Comparison of ENCODE assay signal across 1 fruit fly cellular context in genomic region chr3R:16221359-16222299, dm6.
TF ChIP-seq lines count a peak whose summit lies in the region.

No protein-coding gene starts in this region.

TF ChIP-seq in whole organism, embryonic, 481 proteins besides CTCF, POLR2A, EP300 and RAD21 (continued from another document and continues in another):
- no peak for TF ChIP-seq prd (optimal IDR thresholded peaks at IDR 0.05; lab: Kevin White, UChicago)
- peak; percentile 79 for TF ChIP-seq prd (GFP tag; IDR thresholded peaks at IDR 0.05; lab: Robert Waterston, UW)
- TF ChIP-seq klu (GFP tag; IDR thresholded peaks at IDR 0.05; lab: Robert Waterston, UW), result no peak
- TF ChIP-seq gcm2 (GFP tag; optimal IDR thresholded peaks at IDR 0.05; lab: Kevin White, UChicago), result peak; percentile 52
- TF ChIP-seq CG13287 (GFP tag; IDR thresholded peaks at IDR 0.05; lab: Robert Waterston, UW; ENCODE audit: partially characterized antibody), result no peak
- peak; percentile 66 for TF ChIP-seq CG6254 (GFP tag; optimal IDR thresholded peaks at IDR 0.05; lab: Kevin White, UChicago)
- TF ChIP-seq tup (GFP tag; optimal IDR thresholded peaks at IDR 0.05; lab: Kevin White, UChicago), result peak; percentile 22
- TF ChIP-seq CG9932 (GFP tag; IDR thresholded peaks at IDR 0.05; lab: Robert Waterston, UW), result peak; percentile 69
- peak; percentile 92 for TF ChIP-seq onecut (GFP tag; IDR thresholded peaks at IDR 0.05; lab: Robert Waterston, UW)
- peak; percentile 78 for TF ChIP-seq CG18764 (GFP tag; optimal IDR thresholded peaks at IDR 0.05; lab: Kevin White, UChicago)
- peak in 1 of 2 experiments; percentile 79 for TF ChIP-seq Dfd (GFP tag; optimal IDR thresholded peaks at IDR 0.05; lab: Kevin White, UChicago)
- peak; percentile 16; the same call in 1 of the 2 replicates for TF ChIP-seq ham (GFP tag; IDR thresholded peaks at IDR 0.05; lab: Robert Waterston, UW)
- TF ChIP-seq Elba2 (GFP tag; optimal IDR thresholded peaks at IDR 0.05; lab: Kevin White, UChicago), result no peak
- peak; percentile 23; the same call in 1 of the 2 replicates for TF ChIP-seq GATAe (GFP tag; conservative IDR thresholded peaks at IDR 0.05; lab: Robert Waterston, UW)
- TF ChIP-seq CG12942 (GFP tag; optimal IDR thresholded peaks at IDR 0.05; lab: Kevin White, UChicago), result peak; percentile 83
- peak; percentile 68; the same call in 1 of the 2 replicates for TF ChIP-seq ranshi (GFP tag; IDR thresholded peaks at IDR 0.05; lab: Robert Waterston, UW)
- TF ChIP-seq tap (tag; optimal IDR thresholded peaks at IDR 0.05; lab: Kevin White, UChicago), result peak; percentile 86
- peak; percentile 80 for TF ChIP-seq H15 (GFP tag; IDR thresholded peaks at IDR 0.05; lab: Robert Waterston, UW)
- TF ChIP-seq CG30431 (GFP tag; optimal IDR thresholded peaks at IDR 0.05; lab: Kevin White, UChicago), result peak; percentile 90
- TF ChIP-seq HLH54F (GFP tag; optimal IDR thresholded peaks at IDR 0.05; lab: Kevin White, UChicago), result no peak
- TF ChIP-seq fu2 (GFP tag; optimal IDR thresholded peaks at IDR 0.05; lab: Kevin White, UChicago), result no peak
- peak; percentile 1 for TF ChIP-seq CG9797 (GFP tag; optimal IDR thresholded peaks at IDR 0.05; lab: Kevin White, UChicago)
- peak; percentile 92 for TF ChIP-seq Asciz (GFP tag; optimal IDR thresholded peaks at IDR 0.05; lab: Kevin White, UChicago)
- peak; percentile 90 for TF ChIP-seq sug (tag; optimal IDR thresholded peaks at IDR 0.05; lab: Kevin White, UChicago)
- TF ChIP-seq CG8089 (GFP tag; optimal IDR thresholded peaks at IDR 0.05; lab: Kevin White, UChicago), result no peak
- no peak for TF ChIP-seq CG7786 (GFP tag; optimal IDR thresholded peaks at IDR 0.05; lab: Kevin White, UChicago)
- peak; percentile 80 for TF ChIP-seq CG14441 (GFP tag; IDR thresholded peaks at IDR 0.05; lab: Robert Waterston, UW)
- peak; percentile 80 for TF ChIP-seq Ptx1 (GFP tag; IDR thresholded peaks at IDR 0.05; lab: Robert Waterston, UW)
- no peak for TF ChIP-seq schlank (tag; optimal IDR thresholded peaks at IDR 0.05; lab: Kevin White, UChicago)
- peak; percentile 77 for TF ChIP-seq run (tag; optimal IDR thresholded peaks at IDR 0.05; lab: Kevin White, UChicago)
- TF ChIP-seq sna (GFP tag; IDR thresholded peaks at IDR 0.05; lab: Robert Waterston, UW; ENCODE audit: partially characterized antibody), result 0 out of 2 replicates have a peak, but pooled peaks have one; percentile 16
- TF ChIP-seq CG5245 (GFP tag; optimal IDR thresholded peaks at IDR 0.05; lab: Kevin White, UChicago), result peak; percentile 73
- TF ChIP-seq disco-r (GFP tag; optimal IDR thresholded peaks at IDR 0.05; lab: Kevin White, UChicago), result no peak
- no peak for TF ChIP-seq h (optimal IDR thresholded peaks at IDR 0.05; lab: Kevin White, UChicago)
- TF ChIP-seq row (GFP tag; IDR thresholded peaks at IDR 0.05; lab: Robert Waterston, UW), result peak; percentile 81
- TF ChIP-seq twi (tag; optimal IDR thresholded peaks at IDR 0.05; lab: Kevin White, UChicago), result peak; percentile 94
- peak; percentile 79 for TF ChIP-seq unpg (GFP tag; optimal IDR thresholded peaks at IDR 0.05; lab: Kevin White, UChicago)
- TF ChIP-seq CG11085 (GFP tag; IDR thresholded peaks at IDR 0.05; lab: Robert Waterston, UW), result 0 out of 2 replicates have a peak, but pooled peaks have one; percentile 6
- peak; percentile 15 for TF ChIP-seq Ets97D (GFP tag; optimal IDR thresholded peaks at IDR 0.05; lab: Kevin White, UChicago)
- 0 out of 2 replicates have a peak, but pooled peaks have one; percentile 41 for TF ChIP-seq Poxn (GFP tag; IDR thresholded peaks at IDR 0.05; lab: Robert Waterston, UW)
- peak; percentile 64 for TF ChIP-seq ap (GFP tag; IDR thresholded peaks at IDR 0.05; lab: Robert Waterston, UW)
- TF ChIP-seq p53 (GFP tag; optimal IDR thresholded peaks at IDR 0.05; lab: Kevin White, UChicago), result no peak
- peak; percentile 70 for TF ChIP-seq trh (GFP tag; optimal IDR thresholded peaks at IDR 0.05; lab: Kevin White, UChicago)
- no peak for TF ChIP-seq pho (GFP tag; optimal IDR thresholded peaks at IDR 0.05; lab: Kevin White, UChicago)
- peak; percentile 72; the same call in 2 of the 3 replicates for TF ChIP-seq CG11093 (GFP tag; IDR thresholded peaks at IDR 0.05; lab: Robert Waterston, UW)
- peak; percentile 19 for TF ChIP-seq pros (GFP tag; optimal IDR thresholded peaks at IDR 0.05; lab: Kevin White, UChicago)
- peak; percentile 77 for TF ChIP-seq ab (GFP tag; optimal IDR thresholded peaks at IDR 0.05; lab: Kevin White, UChicago)
- peak; percentile 95 for TF ChIP-seq CG7839 (tag; optimal IDR thresholded peaks at IDR 0.05; lab: Kevin White, UChicago)
- peak; percentile 77 for TF ChIP-seq CG6813 (GFP tag; optimal IDR thresholded peaks at IDR 0.05; lab: Kevin White, UChicago)
- peak; percentile 97 for TF ChIP-seq CG9437 (GFP tag; optimal IDR thresholded peaks at IDR 0.05; lab: Kevin White, UChicago)
- TF ChIP-seq ase (GFP tag; IDR thresholded peaks at IDR 0.05; lab: Robert Waterston, UW), result peak; percentile 51; the same call in 1 of the 3 replicates
- no peak for TF ChIP-seq bowl (GFP tag; IDR thresholded peaks at IDR 0.05; lab: Robert Waterston, UW)
- peak; percentile 37 for TF ChIP-seq CG14050 (GFP tag; IDR thresholded peaks at IDR 0.05; lab: Robert Waterston, UW)
- TF ChIP-seq yki (optimal IDR thresholded peaks at IDR 0.05; lab: Kevin White, UChicago), result no peak
- peak; percentile 58 for TF ChIP-seq exex (tag; optimal IDR thresholded peaks at IDR 0.05; lab: Kevin White, UChicago)
- TF ChIP-seq sr (GFP tag; IDR thresholded peaks at IDR 0.05; lab: Robert Waterston, UW), result peak; percentile 15; the same call in 2 of the 3 replicates
- peak; percentile 65 for TF ChIP-seq sob (GFP tag; IDR thresholded peaks at IDR 0.05; lab: Robert Waterston, UW)
- TF ChIP-seq chinmo (GFP tag; IDR thresholded peaks at IDR 0.05; lab: Robert Waterston, UW; ENCODE audit: partially characterized antibody), result peak; percentile 97
- peak; percentile 18 for TF ChIP-seq NC2β (GFP tag; optimal IDR thresholded peaks at IDR 0.05; lab: Kevin White, UChicago)
- TF ChIP-seq CG6689 (GFP tag; IDR thresholded peaks at IDR 0.05; lab: Robert Waterston, UW), result peak; percentile 85
- peak; percentile 95 for TF ChIP-seq CG2712 (tag; optimal IDR thresholded peaks at IDR 0.05; lab: Kevin White, UChicago)
- peak in 1 of 2 experiments; percentile 49 for TF ChIP-seq crp (GFP tag; optimal IDR thresholded peaks at IDR 0.05; lab: Kevin White, UChicago)
- peak; percentile 35 to 79 for TF ChIP-seq dpn (GFP tag; optimal IDR thresholded peaks at IDR 0.05; lab: Kevin White, UChicago)
- TF ChIP-seq CG8765 (GFP tag; IDR thresholded peaks at IDR 0.05; lab: Robert Waterston, UW), result peak; percentile 40; the same call in 1 of the 2 replicates
- no peak for TF ChIP-seq TFAM (GFP tag; optimal IDR thresholded peaks at IDR 0.05; lab: Kevin White, UChicago)
- TF ChIP-seq fd64A (GFP tag; optimal IDR thresholded peaks at IDR 0.05; lab: Kevin White, UChicago), result no peak
- TF ChIP-seq insv (GFP tag; optimal IDR thresholded peaks at IDR 0.05; lab: Kevin White, UChicago), result peak in 1 of 2 experiments; percentile 77
- peak; percentile 57 for TF ChIP-seq cwo (GFP tag; optimal IDR thresholded peaks at IDR 0.05; lab: Kevin White, UChicago)
- TF ChIP-seq BEAF-32 (GFP tag; optimal IDR thresholded peaks at IDR 0.05; lab: Kevin White, UChicago), result no peak
- peak; percentile 86 for TF ChIP-seq Hmr (GFP tag; optimal IDR thresholded peaks at IDR 0.05; lab: Kevin White, UChicago)
- peak; percentile 94 for TF ChIP-seq Aef1 (GFP tag; IDR thresholded peaks at IDR 0.05; lab: Robert Waterston, UW)
- peak; percentile 98 for TF ChIP-seq Sox100B (GFP tag; optimal IDR thresholded peaks at IDR 0.05; lab: Kevin White, UChicago)
- peak; percentile 13 for TF ChIP-seq lbe (GFP tag; optimal IDR thresholded peaks at IDR 0.05; lab: Kevin White, UChicago)
- TF ChIP-seq zfh1 (GFP tag; IDR thresholded peaks at IDR 0.05; lab: Robert Waterston, UW), result peak; percentile 69
- TF ChIP-seq CG2678 (tag; optimal IDR thresholded peaks at IDR 0.05; lab: Kevin White, UChicago), result peak; percentile 98
- peak; percentile 98 for TF ChIP-seq CG9727 (GFP tag; optimal IDR thresholded peaks at IDR 0.05; lab: Kevin White, UChicago)
- peak; percentile 91 for TF ChIP-seq CG16815 (GFP tag; optimal IDR thresholded peaks at IDR 0.05; lab: Kevin White, UChicago)
- TF ChIP-seq tna (GFP tag; IDR thresholded peaks at IDR 0.05; lab: Robert Waterston, UW; ENCODE audit: partially characterized antibody), result no peak
- peak; percentile 79 for TF ChIP-seq CG32772 (GFP tag; IDR thresholded peaks at IDR 0.05; lab: Robert Waterston, UW)
- TF ChIP-seq zfh2 (GFP tag; optimal IDR thresholded peaks at IDR 0.05; lab: Kevin White, UChicago), result peak; percentile 30
- no peak for TF ChIP-seq her (GFP tag; optimal IDR thresholded peaks at IDR 0.05; lab: Kevin White, UChicago)
- TF ChIP-seq Fer1 (GFP tag; optimal IDR thresholded peaks at IDR 0.05; lab: Kevin White, UChicago), result peak; percentile 86
- 0 out of 2 replicates have a peak, but pooled peaks have one; percentile 25 for TF ChIP-seq unc-4 (GFP tag; IDR thresholded peaks at IDR 0.05; lab: Robert Waterston, UW; ENCODE audit: partially characterized antibody)
- 0 out of 3 replicates have a peak, but pooled peaks have one; percentile 23 for TF ChIP-seq CG11560 (tag; IDR thresholded peaks at IDR 0.05; lab: Robert Waterston, UW)
- peak; percentile 94 for TF ChIP-seq tio (GFP tag; optimal IDR thresholded peaks at IDR 0.05; lab: Kevin White, UChicago)
- no peak for TF ChIP-seq da (GFP tag; optimal IDR thresholded peaks at IDR 0.05; lab: Kevin White, UChicago)
- TF ChIP-seq bab2 (GFP tag; optimal IDR thresholded peaks at IDR 0.05; lab: Kevin White, UChicago), result no peak
- TF ChIP-seq Sox102F (GFP tag; optimal IDR thresholded peaks at IDR 0.05; lab: Kevin White, UChicago), result peak; percentile 92
- TF ChIP-seq Kr (GFP tag; optimal IDR thresholded peaks at IDR 0.05; lab: Kevin White, UChicago), result peak; percentile 65
- peak; percentile 29 for TF ChIP-seq Bdp1 (GFP tag; optimal IDR thresholded peaks at IDR 0.05; lab: Kevin White, UChicago)
- peak; percentile 75 for TF ChIP-seq ara (GFP tag; IDR thresholded peaks at IDR 0.05; lab: Robert Waterston, UW)
- TF ChIP-seq gfzf (GFP tag; optimal IDR thresholded peaks at IDR 0.05; lab: Kevin White, UChicago), result no peak
- TF ChIP-seq CG10543 (GFP tag; optimal IDR thresholded peaks at IDR 0.05; lab: Kevin White, UChicago), result peak; percentile 88
- no peak for TF ChIP-seq en (GFP tag; optimal IDR thresholded peaks at IDR 0.05; lab: Kevin White, UChicago)
- TF ChIP-seq nom (GFP tag; optimal IDR thresholded peaks at IDR 0.05; lab: Kevin White, UChicago), result peak; percentile 66
- TF ChIP-seq dimm (GFP tag; IDR thresholded peaks at IDR 0.05; lab: Robert Waterston, UW), result peak; percentile 63; the same call in 1 of the 2 replicates
- TF ChIP-seq CG11695 (GFP tag; IDR thresholded peaks at IDR 0.05; lab: Robert Waterston, UW), result peak; percentile 76
- peak in 1 of 2 experiments; percentile 43 for TF ChIP-seq tll (GFP tag; optimal IDR thresholded peaks at IDR 0.05; lab: Kevin White, UChicago)
- peak; percentile 76; the same call in 2 of the 3 replicates for TF ChIP-seq dysf (GFP tag; IDR thresholded peaks at IDR 0.05; lab: Robert Waterston, UW)
- peak; percentile 88 for TF ChIP-seq org-1 (GFP tag; optimal IDR thresholded peaks at IDR 0.05; lab: Kevin White, UChicago)
- peak; percentile 83 for TF ChIP-seq lmd (GFP tag; IDR thresholded peaks at IDR 0.05; lab: Robert Waterston, UW)
- no peak for TF ChIP-seq mld (GFP tag; IDR thresholded peaks at IDR 0.05; lab: Robert Waterston, UW; ENCODE audit: partially characterized antibody)
- TF ChIP-seq Deaf1 (tag; optimal IDR thresholded peaks at IDR 0.05; lab: Kevin White, UChicago), result peak; percentile 78
- TF ChIP-seq CG32767 (GFP tag; IDR thresholded peaks at IDR 0.05; lab: Robert Waterston, UW), result no peak; the same call in none of the 2 replicates
- peak; percentile 83 for TF ChIP-seq CG10462 (GFP tag; optimal IDR thresholded peaks at IDR 0.05; lab: Kevin White, UChicago)
- TF ChIP-seq CG18011 (GFP tag; optimal IDR thresholded peaks at IDR 0.05; lab: Kevin White, UChicago), result peak; percentile 67
- TF ChIP-seq mam (GFP tag; optimal IDR thresholded peaks at IDR 0.05; lab: Kevin White, UChicago), result no peak
- peak; percentile 93 for TF ChIP-seq CG12104 (GFP tag; optimal IDR thresholded peaks at IDR 0.05; lab: Kevin White, UChicago)
- peak; percentile 63 for TF ChIP-seq CG7271 (tag; optimal IDR thresholded peaks at IDR 0.05; lab: Kevin White, UChicago)
- TF ChIP-seq Max (GFP tag; optimal IDR thresholded peaks at IDR 0.05; lab: Kevin White, UChicago), result peak; percentile 48
- peak; percentile 53 for TF ChIP-seq CG4617 (GFP tag; optimal IDR thresholded peaks at IDR 0.05; lab: Kevin White, UChicago; ENCODE audit: borderline replicate concordance)
- no peak for TF ChIP-seq Dip3 (GFP tag; optimal IDR thresholded peaks at IDR 0.05; lab: Kevin White, UChicago)
- no peak for TF ChIP-seq CG15073 (GFP tag; optimal IDR thresholded peaks at IDR 0.05; lab: Kevin White, UChicago)
- no peak for TF ChIP-seq ato (GFP tag; IDR thresholded peaks at IDR 0.05; lab: Robert Waterston, UW; ENCODE audit: partially characterized antibody)
- peak; percentile 91 for TF ChIP-seq tin (GFP tag; optimal IDR thresholded peaks at IDR 0.05; lab: Kevin White, UChicago)
- TF ChIP-seq az2 (GFP tag; optimal IDR thresholded peaks at IDR 0.05; lab: Kevin White, UChicago), result peak; percentile 87
- TF ChIP-seq CG7963 (GFP tag; IDR thresholded peaks at IDR 0.05; lab: Robert Waterston, UW; ENCODE audit: partially characterized antibody), result no peak
- TF ChIP-seq br (optimal IDR thresholded peaks at IDR 0.05; lab: Kevin White, UChicago), result no peak
- no peak for TF ChIP-seq lov (optimal IDR thresholded peaks at IDR 0.05; lab: Kevin White, UChicago)
- TF ChIP-seq lov (GFP tag; IDR thresholded peaks at IDR 0.05; lab: Robert Waterston, UW), result peak; percentile 78; the same call in 2 of the 3 replicates
- TF ChIP-seq jing (GFP tag; optimal IDR thresholded peaks at IDR 0.05; lab: Kevin White, UChicago), result peak; percentile 5
- TF ChIP-seq al (GFP tag; IDR thresholded peaks at IDR 0.05; lab: Robert Waterston, UW), result peak; percentile 44; the same call in 1 of the 2 replicates
- TF ChIP-seq Gsc (GFP tag; IDR thresholded peaks at IDR 0.05; lab: Robert Waterston, UW), result 0 out of 2 replicates have a peak, but pooled peaks have one; percentile 34
- no peak for TF ChIP-seq CG1832 (GFP tag; optimal IDR thresholded peaks at IDR 0.05; lab: Kevin White, UChicago)
- TF ChIP-seq NK7.1 (GFP tag; optimal IDR thresholded peaks at IDR 0.05; lab: Kevin White, UChicago), result peak; percentile 26
- peak; percentile 88 for TF ChIP-seq kay (GFP tag; optimal IDR thresholded peaks at IDR 0.05; lab: Kevin White, UChicago)
- 0 out of 2 replicates have a peak, but pooled peaks have one; percentile 11 for TF ChIP-seq Nf-YA (GFP tag; IDR thresholded peaks at IDR 0.05; lab: Robert Waterston, UW)
- TF ChIP-seq Gug (GFP tag; IDR thresholded peaks at IDR 0.05; lab: Robert Waterston, UW), result peak; percentile 89
